Worm (Caenorhabditis elegans) whole organism, L2 larva: Measurements from ENCODE around the gene F13H10.3.

Experiments
- ama-1 ChIP-seq: fragments of 150-350 bp; optimal IDR thresholded peaks from 2 replicates; lab custom pipeline; 2018; ENCODE audit warnings: inconsistent platforms
- ceh-82 ChIP-seq: fragments of 150-350 bp; optimal IDR thresholded peaks from 2 replicates; lab custom pipeline; 2014; ENCODE audit warnings: missing biosample characterization, missing genetic modification characterization
- egl-27 ChIP-seq: sonication (generic microtip); optimal IDR thresholded peaks from 3 replicates; lab custom pipeline; 2017; ENCODE audit warnings: missing biosample characterization, missing genetic modification reagents, missing genetic modification characterization
- lin-13 ChIP-seq: fragments of 150-350 bp; optimal IDR thresholded peaks from 2 replicates; lab custom pipeline; 2014; ENCODE audit warnings: missing biosample characterization, missing genetic modification reagents, missing genetic modification characterization
- lsy-2 ChIP-seq, 2 experiments: fragments of 150-350 bp in 1 of 2; sonication (generic microtip) in 1 of 2; optimal IDR thresholded peaks; 2 replicates each; lab custom pipeline; 2014 to 2017; ENCODE audit warnings: missing biosample characterization in 2 of 2, missing genetic modification characterization in 2 of 2
- nhr-237 ChIP-seq: fragments of 150-350 bp; optimal IDR thresholded peaks from 2 replicates; lab custom pipeline; 2014; ENCODE audit warnings: missing biosample characterization, missing genetic modification characterization
- nhr-6 ChIP-seq: fragments of 150-350 bp; optimal IDR thresholded peaks from 2 replicates; lab custom pipeline; 2014; ENCODE audit warnings: missing biosample characterization, missing genetic modification characterization
- nhr-77 ChIP-seq: fragments of 150-350 bp; optimal IDR thresholded peaks from 2 replicates; lab custom pipeline; 2014; ENCODE audit warnings: missing biosample characterization, missing genetic modification characterization
- snpc-4 ChIP-seq: fragments of 150-350 bp; optimal IDR thresholded peaks from 2 replicates; lab custom pipeline; 2014; ENCODE audit warnings: missing biosample characterization, missing genetic modification characterization

DNA sequence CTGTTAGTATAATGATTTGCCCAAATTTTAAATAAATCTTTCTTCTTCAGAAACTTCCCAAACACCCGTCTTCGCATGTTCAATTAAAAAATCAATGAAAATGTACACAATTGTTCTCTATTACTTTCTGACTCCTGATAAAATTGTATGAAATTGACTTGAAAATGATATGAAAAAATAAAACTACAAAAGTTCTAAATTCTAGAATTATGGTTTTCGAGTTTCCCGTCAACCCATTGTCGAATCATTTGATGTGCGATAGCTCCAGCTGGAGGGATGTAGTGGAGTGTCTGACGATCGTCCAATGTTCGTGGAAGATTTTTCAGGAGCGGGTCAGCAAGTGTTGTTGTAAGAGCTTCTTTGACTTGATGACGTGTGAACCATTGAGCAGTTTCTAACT, 5.8 kb downstream of the F13H10.3 start:
- TF ChIP-seq nhr-6 (no peak), egl-27 (tag; lab: Kevin White, UChicago) (no peak), ceh-82 (tag; lab: Kevin White, UChicago) (no peak), lsy-2 (tag; optimal IDR thresholded peaks at IDR 0.05; lab: Kevin White, UChicago) (no peak), nhr-237 (tag; lab: Kevin White, UChicago) (no peak), lin-13 (GFP tag; lab: Kevin White, UChicago) (no peak), ama-1 (lab: Kevin White, UChicago) (no peak), nhr-77 (no peak), snpc-4 (tag; lab: Kevin White, UChicago) (no peak)
